Fruit fly (Drosophila melanogaster) whole organism, pupa: Measurements from ENCODE around the gene CG32240.
A peak's percentile ranks its signal among the peaks of the same experiment; 100 is the strongest.

ENCODE experiments used
- CG10348 ChIP-seq: fragments of 200-800 bp; sonication (Bioruptor generic); IDR thresholded peaks from 2 replicates; pipeline ENCODE4 v1.3.6; 2022; ENCODE audit warnings: missing biosample characterization, missing genetic modification characterization
- CG13204 ChIP-seq: fragments of 200-800 bp; sonication (Bioruptor generic); optimal IDR thresholded peaks from 2 replicates; lab custom pipeline; 2018; ENCODE audit warnings: missing biosample characterization, mild to moderate bottlenecking, missing genetic modification characterization, moderate library complexity
- CG14655 ChIP-seq: fragments of 200-800 bp; sonication (Bioruptor generic); optimal IDR thresholded peaks from 3 replicates; lab custom pipeline; 2017; ENCODE audit warnings: mild to moderate bottlenecking, missing biosample characterization, missing genetic modification reagents, missing genetic modification characterization
- CG15710 ChIP-seq: fragments of 200-800 bp; sonication (Bioruptor generic); optimal IDR thresholded peaks from 2 replicates; lab custom pipeline; 2018; ENCODE audit warnings: missing biosample characterization, mild to moderate bottlenecking, missing genetic modification characterization, moderate library complexity
- CG32121 ChIP-seq: fragments of 200-800 bp; sonication (Bioruptor generic); IDR thresholded peaks from 2 replicates; pipeline ENCODE4 v1.3.6; 2022; ENCODE audit warnings: missing biosample characterization, missing genetic modification characterization
- CG4496 ChIP-seq: fragments of 200-800 bp; sonication (Bioruptor generic); IDR thresholded peaks from 3 replicates; pipeline ENCODE4 v1.3.6; 2022; ENCODE audit warnings: missing biosample characterization, missing genetic modification characterization
- CG8159 ChIP-seq: fragments of 200-800 bp; sonication (Bioruptor generic); optimal IDR thresholded peaks from 3 replicates; lab custom pipeline; 2018; ENCODE audit warnings: missing biosample characterization, mild to moderate bottlenecking, missing genetic modification characterization, moderate library complexity
- CG8301 ChIP-seq: fragments of 200-800 bp; sonication (Bioruptor generic); optimal IDR thresholded peaks from 2 replicates; lab custom pipeline; 2018; ENCODE audit warnings: missing biosample characterization, mild to moderate bottlenecking, missing genetic modification characterization
- D1 ChIP-seq: fragments of 200-800 bp; sonication (Bioruptor generic); optimal IDR thresholded peaks from 2 replicates; lab custom pipeline; 2018; ENCODE audit warnings: missing biosample characterization, mild to moderate bottlenecking, missing genetic modification characterization, moderate library complexity
- EcR ChIP-seq: fragments of 200-800 bp; sonication (Bioruptor generic); optimal IDR thresholded peaks from 3 replicates; lab custom pipeline; 2019; ENCODE audit warnings: missing biosample characterization, missing genetic modification characterization, mild to moderate bottlenecking, moderate library complexity, missing genetic modification reagents
- Pif1A ChIP-seq: fragments of 200-800 bp; sonication (Bioruptor generic); optimal IDR thresholded peaks from 3 replicates; lab custom pipeline; 2016; ENCODE audit warnings: missing biosample characterization, missing genetic modification characterization
- Pif1B ChIP-seq: fragments of 200-800 bp; sonication (Bioruptor generic); optimal IDR thresholded peaks from 3 replicates; lab custom pipeline; 2016; ENCODE audit warnings: missing biosample characterization, missing genetic modification characterization

DNA sequence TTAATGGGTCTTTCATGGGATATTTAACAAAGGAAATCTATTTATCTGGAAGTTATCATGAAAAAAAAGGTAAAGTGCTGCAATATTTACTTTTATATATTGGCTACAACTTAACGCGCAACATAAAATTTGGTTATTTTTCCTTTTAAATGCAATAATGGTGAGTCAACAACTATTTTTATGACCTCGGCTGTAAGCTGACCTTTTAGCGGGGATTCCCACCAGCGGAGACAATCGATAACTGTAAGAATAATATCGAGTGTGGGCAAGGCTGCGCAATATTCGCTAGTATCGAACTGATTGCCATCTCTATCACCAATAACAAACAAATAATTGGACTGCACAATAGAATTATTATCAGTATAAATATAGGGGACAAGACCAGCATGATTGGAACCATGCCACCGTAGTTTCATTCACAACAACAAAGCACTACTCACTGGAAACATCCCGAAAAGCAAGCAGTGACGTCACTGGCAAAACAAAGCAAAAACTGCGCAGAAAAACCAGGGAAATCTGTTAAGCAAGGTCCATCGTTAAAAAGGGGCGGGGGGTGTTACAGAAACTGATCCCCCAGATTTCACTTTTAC is 21.8 kb upstream of the CG32240 start, which contains the start of gene Syx17:
- TF ChIP-seq D1 (tag; lab: Kevin White, UChicago) (peak; percentile 28), CG10348 (GFP tag; lab: Robert Waterston, UW) (no peak), CG14655 (GFP tag; lab: Kevin White, UChicago) (peak; percentile 55), CG15710 (tag; lab: Kevin White, UChicago) (peak; percentile 43), Pif1B (peak; percentile 47), CG8301 (tag; lab: Kevin White, UChicago) (peak; percentile 67), CG32121 (GFP tag; lab: Robert Waterston, UW) (peak; percentile 61; the same call in 1 of the 2 replicates), Pif1A (GFP tag; lab: Kevin White, UChicago) (peak; percentile 62), CG13204 (GFP tag; lab: Kevin White, UChicago) (no peak), EcR (GFP tag; lab: Kevin White, UChicago) (peak; percentile 49), CG4496 (GFP tag; lab: Robert Waterston, UW) (peak; percentile 74), CG8159 (tag; lab: Kevin White, UChicago) (peak; percentile 46)
